Worm (Caenorhabditis elegans): ENCODE data around the gene kdin-1.

The kdin-1 gene

DNA sequence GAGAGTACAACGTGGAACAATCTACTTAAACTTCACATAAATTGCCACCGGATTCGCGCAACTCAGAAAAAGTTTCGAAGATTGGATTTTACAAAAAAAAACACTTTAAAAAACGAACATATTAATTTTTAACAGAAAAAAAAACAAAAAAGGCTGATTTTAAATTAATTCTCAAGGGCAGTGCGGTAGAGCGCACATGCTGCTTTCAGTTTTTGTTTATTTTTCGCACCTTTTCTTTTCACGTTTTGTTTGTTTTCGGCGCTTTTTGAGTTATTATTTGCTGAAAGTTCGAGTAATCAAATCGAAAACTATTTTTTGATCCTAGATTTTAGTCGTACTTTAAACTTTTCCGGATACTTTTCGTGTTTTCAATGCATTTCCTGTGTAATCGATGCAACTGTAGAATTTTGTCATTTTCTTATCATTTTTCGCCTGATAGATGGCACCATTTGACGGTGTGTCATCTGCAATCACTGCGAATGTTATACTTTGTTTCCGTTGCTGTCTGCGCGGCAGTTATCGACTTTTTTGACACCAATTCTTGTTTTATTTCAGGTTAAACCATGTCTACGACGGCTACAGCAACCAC lies 18.4 kb upstream of the kdin-1 start, which contains the start of gene F13H10.8:
Gene F13H10.8, plus strand, starts transcription at position 556 of the 589 bp plus-strand sequence.
- TF ChIP-seq egl-13 (tag; optimal IDR thresholded peaks at IDR 0.05): no peak
- no peak for TF ChIP-seq mef-2 (tag; optimal IDR thresholded peaks at IDR 0.05)
- TF ChIP-seq nhr-84 (tag; optimal IDR thresholded peaks at IDR 0.05): no peak
- TF ChIP-seq C04F5.9 (tag; optimal IDR thresholded peaks at IDR 0.05): no peak
- TF ChIP-seq aha-1 (tag; optimal IDR thresholded peaks at IDR 0.05): no peak
- TF ChIP-seq lin-14 (GFP tag; optimal IDR thresholded peaks at IDR 0.05): peak; percentile 68
- no peak for TF ChIP-seq nhr-12 (tag; optimal IDR thresholded peaks at IDR 0.05)
- peak; percentile 24 to 26 for TF ChIP-seq efl-1 (optimal IDR thresholded peaks at IDR 0.05)
- peak; percentile 31 to 40 for TF ChIP-seq efl-1 (GFP tag; optimal IDR thresholded peaks at IDR 0.05 in 1 of 2)
- no peak for TF ChIP-seq alr-1 (tag; optimal IDR thresholded peaks at IDR 0.05; ENCODE audit: borderline replicate concordance)
- TF ChIP-seq snu-23 (GFP tag; optimal IDR thresholded peaks at IDR 0.05): peak; percentile 31
- no peak for TF ChIP-seq nhr-19 (GFP tag; conservative IDR thresholded peaks at IDR 0.05)
- TF ChIP-seq lin-15B (tag; optimal IDR thresholded peaks at IDR 0.05): peak; percentile 18
- TF ChIP-seq dpl-1 (GFP tag; optimal IDR thresholded peaks at IDR 0.05): peak; percentile 19 to 48 (median 20)
- TF ChIP-seq nhr-237 (tag; optimal IDR thresholded peaks at IDR 0.05): no peak
- TF ChIP-seq snpc-4 (tag; optimal IDR thresholded peaks at IDR 0.05): peak; percentile 24
- peak; percentile 10 for TF ChIP-seq C16A3.4 (tag; optimal IDR thresholded peaks at IDR 0.05)
- no peak for TF ChIP-seq sox-4 (tag; optimal IDR thresholded peaks at IDR 0.05)
- no peak for TF ChIP-seq ets-5 (GFP tag; IDR thresholded peaks at IDR 0.05)
- TF ChIP-seq pag-3 (tag; optimal IDR thresholded peaks at IDR 0.05; ENCODE audit: borderline replicate concordance, insufficient read depth): peak; percentile 22
- TF ChIP-seq ama-1 (optimal IDR thresholded peaks at IDR 0.05): no peak
- peak; percentile 54 for TF ChIP-seq nhr-20 (tag; optimal IDR thresholded peaks at IDR 0.05)
- TF ChIP-seq unc-30 (tag; optimal IDR thresholded peaks at IDR 0.05): no peak
- no peak for TF ChIP-seq unc-98 (GFP tag; IDR thresholded peaks at IDR 0.05)
- TF ChIP-seq ceh-82 (tag; optimal IDR thresholded peaks at IDR 0.05): peak in 1 of 3 experiments; percentile 21
- no peak for TF ChIP-seq vab-15 (tag; optimal IDR thresholded peaks at IDR 0.05)
- TF ChIP-seq swsn-7 (tag; optimal IDR thresholded peaks at IDR 0.05): peak; percentile 19
- peak; percentile 60 for TF ChIP-seq tbx-2 (tag; optimal IDR thresholded peaks at IDR 0.05)
- no peak for TF ChIP-seq hlh-4 (tag; optimal IDR thresholded peaks at IDR 0.05)
- no peak for TF ChIP-seq nhr-28 (tag; optimal IDR thresholded peaks at IDR 0.05)
- TF ChIP-seq elt-3 (tag; optimal IDR thresholded peaks at IDR 0.05): no peak
- TF ChIP-seq ces-1 (GFP tag; optimal IDR thresholded peaks at IDR 0.05): no peak
- TF ChIP-seq lsy-2 (tag; optimal IDR thresholded peaks at IDR 0.05): peak; percentile 9 to 50
- TF ChIP-seq lin-35 (GFP tag; optimal IDR thresholded peaks at IDR 0.05): peak; percentile 36 to 38
- TF ChIP-seq nhr-85 (tag): peak; percentile 29
- TF ChIP-seq nhr-11 (tag; optimal IDR thresholded peaks at IDR 0.05): no peak
- no peak for TF ChIP-seq ceh-88 (GFP tag; IDR thresholded peaks at IDR 0.05)
- peak; percentile 40 for TF ChIP-seq nhr-71 (tag; optimal IDR thresholded peaks at IDR 0.05)
- TF ChIP-seq grh-1 (GFP tag; IDR thresholded peaks at IDR 0.05): no peak
- TF ChIP-seq blmp-1 (tag; optimal IDR thresholded peaks at IDR 0.05): peak; percentile 41
- TF ChIP-seq elt-2 (tag; optimal IDR thresholded peaks at IDR 0.05): peak; percentile 26
- peak; percentile 1 for TF ChIP-seq nhr-77 (tag; optimal IDR thresholded peaks at IDR 0.05)
- TF ChIP-seq nhr-76 (tag; optimal IDR thresholded peaks at IDR 0.05): no peak
- peak; percentile 65 for TF ChIP-seq mep-1 (tag; optimal IDR thresholded peaks at IDR 0.05)
- TF ChIP-seq ceh-8 (GFP tag; optimal IDR thresholded peaks at IDR 0.05): no peak
- TF ChIP-seq mdl-1 (tag; optimal IDR thresholded peaks at IDR 0.05): peak in 1 of 2 experiments; percentile 1
- no peak for TF ChIP-seq zip-4 (GFP tag; optimal IDR thresholded peaks at IDR 0.05)
- TF ChIP-seq jun-1 (tag; optimal IDR thresholded peaks at IDR 0.05): no peak
- TF ChIP-seq xbp-1 (tag; optimal IDR thresholded peaks at IDR 0.05): peak; percentile 31
- no peak for TF ChIP-seq aly-2 (tag; optimal IDR thresholded peaks at IDR 0.05)
- no peak for TF ChIP-seq unc-62 (GFP tag; optimal IDR thresholded peaks at IDR 0.05)
- no peak for TF ChIP-seq ceh-90 (tag; optimal IDR thresholded peaks at IDR 0.05)
- TF ChIP-seq skn-1 (tag; optimal IDR thresholded peaks at IDR 0.05): no peak
- no peak for TF ChIP-seq dsc-1 (tag; optimal IDR thresholded peaks at IDR 0.05)

All from whole organism, L1 larva.